Fruit fly (Drosophila melanogaster) whole organism, embryonic: ENCODE measurements around the gene ihog.

Source experiments
- Adf1 ChIP-seq: fragments of 200-800 bp; sonication (Bioruptor generic); IDR thresholded peaks from 2 replicates; pipeline ENCODE4 v1.3.6; 2022; ENCODE audit warnings: missing biosample characterization, missing genetic modification characterization
- Atf6 ChIP-seq: fragments of 200-800 bp; sonication (Bioruptor generic); IDR thresholded peaks from 2 replicates; pipeline ENCODE4 v1.3.6; 2022; ENCODE audit warnings: missing biosample characterization, missing genetic modification characterization
- BEAF-32 ChIP-seq: fragments of 200-800 bp; sonication (Bioruptor generic); optimal IDR thresholded peaks from 3 replicates; lab custom pipeline; 2017; ENCODE audit warnings: missing biosample characterization, missing genetic modification characterization, mild to moderate bottlenecking, moderate library complexity, missing genetic modification reagents
- CG10267 ChIP-seq: fragments of 200-800 bp; sonication (Bioruptor generic); optimal IDR thresholded peaks from 2 replicates; lab custom pipeline; 2018; ENCODE audit warnings: missing biosample characterization, mild to moderate bottlenecking, missing genetic modification characterization, moderate library complexity
- CG10979 ChIP-seq: fragments of 200-800 bp; sonication (Bioruptor generic); optimal IDR thresholded peaks from 2 replicates; lab custom pipeline; 2018; ENCODE audit warnings: missing biosample characterization, mild to moderate bottlenecking, missing genetic modification characterization, moderate library complexity
- CG11093 ChIP-seq: fragments of 200-800 bp; sonication (Bioruptor generic); IDR thresholded peaks from 3 replicates; pipeline ENCODE4 v1.3.6; 2022; ENCODE audit warnings: missing biosample characterization, missing genetic modification characterization
- CG1233 ChIP-seq: fragments of 200-800 bp; sonication (Bioruptor generic); optimal IDR thresholded peaks from 4 replicates; lab custom pipeline; 2018; ENCODE audit warnings: missing biosample characterization, mild to moderate bottlenecking, missing genetic modification characterization
- CG12942 ChIP-seq: fragments of 200-800 bp; sonication (Bioruptor generic); optimal IDR thresholded peaks from 3 replicates; lab custom pipeline; 2016; ENCODE audit warnings: missing biosample characterization, missing genetic modification characterization
- CG13123 ChIP-seq: fragments of 200-800 bp; sonication (Bioruptor generic); optimal IDR thresholded peaks from 2 replicates; lab custom pipeline; 2016; ENCODE audit warnings: missing biosample characterization, missing genetic modification characterization
- CG13287 ChIP-seq: fragments of 200-800 bp; sonication (Bioruptor generic); IDR thresholded peaks from 2 replicates; pipeline ENCODE4 v1.3.6; 2022; ENCODE audit warnings: missing biosample characterization, missing genetic modification characterization; ENCODE audit not compliant: partially characterized antibody
- CG14860 ChIP-seq: fragments of 200-800 bp; sonication (Bioruptor generic); IDR thresholded peaks from 3 replicates; pipeline ENCODE4 v1.3.6; 2022; ENCODE audit warnings: missing biosample characterization, missing genetic modification characterization; ENCODE audit not compliant: partially characterized antibody
- CG15269 ChIP-seq: fragments of 200-800 bp; sonication (Bioruptor generic); optimal IDR thresholded peaks from 2 replicates; lab custom pipeline; 2018; ENCODE audit warnings: missing biosample characterization, mild to moderate bottlenecking, missing genetic modification characterization, moderate library complexity
- CG16813 ChIP-seq: fragments of 200-800 bp; sonication (Bioruptor generic); IDR thresholded peaks from 3 replicates; pipeline ENCODE4 v1.3.6; 2022; ENCODE audit warnings: missing biosample characterization, missing genetic modification characterization; ENCODE audit not compliant: partially characterized antibody
- CG17361 ChIP-seq: fragments of 200-800 bp; sonication (Bioruptor generic); IDR thresholded peaks from 3 replicates; pipeline ENCODE4 v1.3.6; 2022; ENCODE audit warnings: missing biosample characterization, missing genetic modification characterization
- CG31224 ChIP-seq: fragments of 200-800 bp; sonication (Bioruptor generic); IDR thresholded peaks from 2 replicates; pipeline ENCODE4 v1.3.6; 2022; ENCODE audit warnings: missing biosample characterization, missing genetic modification characterization
- CG31441 ChIP-seq: fragments of 200-800 bp; sonication (Bioruptor generic); IDR thresholded peaks from 2 replicates; pipeline ENCODE4 v1.3.6; 2022; ENCODE audit warnings: missing biosample characterization, missing genetic modification characterization
- CG32767 ChIP-seq: fragments of 200-800 bp; sonication (Bioruptor generic); IDR thresholded peaks from 2 replicates; pipeline ENCODE4 v1.3.6; 2022; ENCODE audit warnings: missing biosample characterization, missing genetic modification characterization
- CG34422 ChIP-seq: fragments of 200-800 bp; sonication (Bioruptor generic); IDR thresholded peaks from 3 replicates; pipeline ENCODE4 v1.3.6; 2022; ENCODE audit warnings: missing biosample characterization, missing genetic modification characterization
- CG3995 ChIP-seq: fragments of 200-800 bp; sonication (Bioruptor generic); optimal IDR thresholded peaks from 3 replicates; lab custom pipeline; 2016; ENCODE audit warnings: missing biosample characterization, missing genetic modification characterization
- CG4707 ChIP-seq: fragments of 200-800 bp; sonication (Bioruptor generic); optimal IDR thresholded peaks from 2 replicates; lab custom pipeline; 2018; ENCODE audit warnings: missing biosample characterization, mild to moderate bottlenecking, missing genetic modification characterization, moderate library complexity
- CG4854 ChIP-seq: fragments of 200-800 bp; sonication (Bioruptor generic); optimal IDR thresholded peaks from 2 replicates; lab custom pipeline; 2016; ENCODE audit warnings: missing biosample characterization, missing genetic modification characterization, inconsistent platforms
- CG7271 ChIP-seq: fragments of 200-800 bp; sonication (Bioruptor generic); optimal IDR thresholded peaks from 2 replicates; lab custom pipeline; 2018; ENCODE audit warnings: missing biosample characterization, mild to moderate bottlenecking, missing genetic modification characterization, moderate library complexity
- CG7928 ChIP-seq: fragments of 200-800 bp; sonication (Bioruptor generic); optimal IDR thresholded peaks from 2 replicates; lab custom pipeline; 2017; ENCODE audit warnings: missing biosample characterization, mild to moderate bottlenecking, missing genetic modification characterization
- Dref ChIP-seq: fragments of 200-800 bp; sonication (Bioruptor generic); IDR thresholded peaks from 2 replicates; pipeline ENCODE4 v1.3.6; 2022; ENCODE audit warnings: missing biosample characterization, missing genetic modification characterization
- MESR4 ChIP-seq: fragments of 200-800 bp; sonication (Bioruptor generic); optimal IDR thresholded peaks from 2 replicates; lab custom pipeline; 2018; ENCODE audit warnings: missing biosample characterization, mild to moderate bottlenecking, missing genetic modification characterization, moderate library complexity
- Mad ChIP-seq: fragments of 200-800 bp; sonication (Bioruptor generic); optimal IDR thresholded peaks from 2 replicates; lab custom pipeline; 2016; ENCODE audit warnings: missing biosample characterization, missing genetic modification characterization
- Max ChIP-seq: fragments of 200-800 bp; sonication (Bioruptor generic); optimal IDR thresholded peaks from 2 replicates; lab custom pipeline; 2016; ENCODE audit warnings: missing biosample characterization, mild to moderate bottlenecking, missing genetic modification characterization
- Nf-YB ChIP-seq: fragments of 200-800 bp; sonication (Bioruptor generic); optimal IDR thresholded peaks from 3 replicates; lab custom pipeline; 2019; ENCODE audit warnings: missing biosample characterization, mild to moderate bottlenecking, missing genetic modification characterization, moderate library complexity
- Sry-β ChIP-seq: fragments of 200-800 bp; sonication (Bioruptor generic); optimal IDR thresholded peaks from 2 replicates; lab custom pipeline; 2018; ENCODE audit warnings: missing biosample characterization, mild to moderate bottlenecking, missing genetic modification characterization, moderate library complexity
- Xbp1 ChIP-seq: fragments of 200-800 bp; sonication (Bioruptor generic); optimal IDR thresholded peaks from 3 replicates; lab custom pipeline; 2016; ENCODE audit warnings: missing biosample characterization, mild to moderate bottlenecking, missing genetic modification characterization
- YL-1 ChIP-seq: fragments of 200-800 bp; sonication (Bioruptor generic); optimal IDR thresholded peaks from 3 replicates; lab custom pipeline; 2017; ENCODE audit warnings: missing biosample characterization, mild to moderate bottlenecking, missing genetic modification characterization
- ase ChIP-seq: fragments of 200-800 bp; sonication (Bioruptor generic); IDR thresholded peaks from 3 replicates; pipeline ENCODE4 v1.3.6; 2022; ENCODE audit warnings: missing biosample characterization, missing genetic modification characterization
- bbx ChIP-seq: fragments of 200-800 bp; sonication (Bioruptor generic); IDR thresholded peaks from 2 replicates; pipeline ENCODE4 v1.3.6; 2022; ENCODE audit warnings: missing biosample characterization, missing genetic modification characterization; ENCODE audit not compliant: partially characterized antibody
- bigmax ChIP-seq: fragments of 200-800 bp; sonication (Bioruptor generic); optimal IDR thresholded peaks from 2 replicates; lab custom pipeline; 2018; ENCODE audit warnings: missing biosample characterization, mild to moderate bottlenecking, missing genetic modification characterization
- chn ChIP-seq: fragments of 200-800 bp; sonication (Bioruptor generic); optimal IDR thresholded peaks from 2 replicates; lab custom pipeline; 2016; ENCODE audit warnings: missing biosample characterization, missing genetic modification characterization
- disco-r ChIP-seq: fragments of 200-800 bp; sonication (Bioruptor generic); optimal IDR thresholded peaks from 2 replicates; lab custom pipeline; 2016; ENCODE audit warnings: missing biosample characterization, missing genetic modification characterization
- dmrt11E ChIP-seq: fragments of 200-800 bp; sonication (Bioruptor generic); optimal IDR thresholded peaks from 3 replicates; lab custom pipeline; 2018; ENCODE audit warnings: missing biosample characterization, mild to moderate bottlenecking, missing genetic modification characterization, moderate library complexity
- dmrt99B ChIP-seq: fragments of 200-800 bp; sonication (Bioruptor generic); optimal IDR thresholded peaks from 2 replicates; lab custom pipeline; 2018; ENCODE audit warnings: missing biosample characterization, mild to moderate bottlenecking, missing genetic modification characterization, moderate library complexity
- gcm ChIP-seq: fragments of 200-800 bp; sonication (Bioruptor generic); optimal IDR thresholded peaks from 2 replicates; lab custom pipeline; 2019; ENCODE audit warnings: missing biosample characterization, mild to moderate bottlenecking, missing genetic modification characterization, moderate library complexity
- inv ChIP-seq: fragments of 200-800 bp; sonication (Bioruptor generic); IDR thresholded peaks from 2 replicates; pipeline ENCODE4 v1.3.6; 2022; ENCODE audit warnings: missing biosample characterization, missing genetic modification characterization; ENCODE audit not compliant: partially characterized antibody
- kah ChIP-seq: fragments of 200-800 bp; sonication (Bioruptor generic); optimal IDR thresholded peaks from 2 replicates; lab custom pipeline; 2018; ENCODE audit warnings: missing biosample characterization, mild to moderate bottlenecking, missing genetic modification characterization
- odd ChIP-seq: fragments of 200-800 bp; sonication (Bioruptor generic); optimal IDR thresholded peaks from 2 replicates; lab custom pipeline; 2017; ENCODE audit warnings: missing biosample characterization, mild to moderate bottlenecking, missing genetic modification characterization
- pfk ChIP-seq: fragments of 200-800 bp; sonication (Bioruptor generic); optimal IDR thresholded peaks from 2 replicates; lab custom pipeline; 2018; ENCODE audit warnings: missing biosample characterization, mild to moderate bottlenecking, missing genetic modification characterization, moderate library complexity
- prd ChIP-seq, 3 experiments: fragments of >200 bp in 2 of 3; fragments of 200-800 bp in 1 of 3; sonication (Bioruptor generic) in 1 of 3; optimal IDR thresholded peaks in 2 of 3; IDR thresholded peaks in 1 of 3; 2 replicates in 2 of 3; 3 replicates in 1 of 3; pipeline versions ENCODE4 v1.3.6 to Lab custom; 2017 to 2022; ENCODE audit warnings: missing biosample characterization in 1 of 3, missing genetic modification characterization in 1 of 3
- sim ChIP-seq: fragments of 200-800 bp; sonication (Bioruptor generic); IDR thresholded peaks from 2 replicates; pipeline ENCODE4 v1.3.6; 2022; ENCODE audit warnings: missing biosample characterization, missing genetic modification characterization
- stwl ChIP-seq: fragments of 200-800 bp; sonication (Bioruptor generic); optimal IDR thresholded peaks from 3 replicates; lab custom pipeline; 2018; ENCODE audit warnings: missing biosample characterization, mild to moderate bottlenecking, missing genetic modification characterization, moderate library complexity
- tap ChIP-seq: fragments of 200-800 bp; optimal IDR thresholded peaks from 3 replicates; lab custom pipeline; 2019; ENCODE audit warnings: missing biosample characterization, mild to moderate bottlenecking, missing genetic modification characterization, moderate library complexity
- trem ChIP-seq: fragments of 200-800 bp; optimal IDR thresholded peaks from 3 replicates; lab custom pipeline; 2019; ENCODE audit warnings: missing biosample characterization, mild to moderate bottlenecking, missing genetic modification characterization, moderate library complexity
- zf30C ChIP-seq: fragments of 200-800 bp; sonication (Bioruptor generic); optimal IDR thresholded peaks from 3 replicates; lab custom pipeline; 2018; ENCODE audit warnings: missing biosample characterization, mild to moderate bottlenecking, missing genetic modification characterization

ihog gene

DNA sequence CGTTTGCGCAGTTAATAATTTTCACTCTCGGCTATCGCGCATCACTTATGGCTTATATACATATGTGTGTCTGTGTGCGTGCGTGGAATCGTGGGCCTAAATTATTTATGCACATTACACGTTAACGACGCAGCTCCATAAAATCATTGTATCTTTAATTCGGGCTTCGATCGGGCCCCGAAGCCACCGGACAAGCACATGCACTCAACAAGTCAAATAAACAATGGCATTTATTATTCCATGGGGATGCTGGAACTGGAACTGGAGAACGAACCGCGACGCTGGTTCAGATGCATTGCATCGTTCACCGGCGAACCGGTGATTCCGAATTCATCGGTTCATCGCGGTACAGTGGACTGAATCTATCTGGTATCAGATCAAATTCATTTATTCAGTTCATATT is at the start of gene ihog (continued):
- TF ChIP-seq gcm (peak; percentile 15), CG13123 (no peak), MESR4 (GFP tag; lab: Kevin White, UChicago) (peak; percentile 78), disco-r (GFP tag; lab: Kevin White, UChicago) (no peak), CG12942 (GFP tag; lab: Kevin White, UChicago) (no peak), CG32767 (GFP tag; lab: Robert Waterston, UW) (no peak), CG31441 (GFP tag; lab: Robert Waterston, UW) (peak; percentile 41; the same call in 1 of the 2 replicates), CG3995 (GFP tag; lab: Kevin White, UChicago) (no peak), dmrt99B (tag; lab: Kevin White, UChicago) (no peak), trem (tag; lab: Kevin White, UChicago) (peak; percentile 32), CG1233 (GFP tag; lab: Kevin White, UChicago) (no peak), CG34422 (GFP tag; lab: Robert Waterston, UW) (peak; percentile 35; the same call in 1 of the 3 replicates), zf30C (GFP tag; lab: Kevin White, UChicago) (no peak), CG17361 (GFP tag; lab: Robert Waterston, UW) (0 out of 3 replicates have a peak, but pooled peaks have one; percentile 27), Sry-β (GFP tag; lab: Kevin White, UChicago) (peak; percentile 72), CG31224 (GFP tag; lab: Robert Waterston, UW) (no peak), stwl (tag; lab: Kevin White, UChicago) (peak; percentile 21), CG15269 (tag; lab: Kevin White, UChicago) (no peak), odd (GFP tag; lab: Kevin White, UChicago) (no peak), bbx (GFP tag; lab: Robert Waterston, UW) (peak; percentile 72), CG16813 (GFP tag; lab: Robert Waterston, UW) (peak; percentile 24; the same call in 1 of the 3 replicates), CG7271 (tag; lab: Kevin White, UChicago) (no peak), Max (no peak), CG10267 (peak; percentile 28), tap (tag; lab: Kevin White, UChicago) (peak; percentile 46), CG4854 (GFP tag; lab: Kevin White, UChicago) (no peak), prd (optimal IDR thresholded peaks at IDR 0.05; lab: Kevin White, UChicago) (no peak), prd (GFP tag; IDR thresholded peaks at IDR 0.05; lab: Robert Waterston, UW) (no peak), bigmax (GFP tag; lab: Kevin White, UChicago) (no peak), kah (GFP tag; lab: Kevin White, UChicago) (peak; percentile 1), Adf1 (peak; percentile 52; the same call in 1 of the 2 replicates), CG7928 (GFP tag; lab: Kevin White, UChicago) (no peak), CG13287 (GFP tag; lab: Robert Waterston, UW) (peak; percentile 70), pfk (GFP tag; lab: Kevin White, UChicago) (peak; percentile 81), CG14860 (peak; percentile 66), Nf-YB (GFP tag; lab: Kevin White, UChicago) (no peak), inv (peak; percentile 39; the same call in 1 of the 2 replicates), dmrt11E (tag; lab: Kevin White, UChicago) (no peak), CG11093 (GFP tag; lab: Robert Waterston, UW) (no peak), sim (GFP tag; lab: Robert Waterston, UW) (no peak), CG4707 (GFP tag; lab: Kevin White, UChicago) (peak; percentile 87), ase (GFP tag; lab: Robert Waterston, UW) (no peak), chn (no peak), Dref (peak; percentile 7; the same call in 1 of the 2 replicates), Mad (GFP tag; lab: Kevin White, UChicago) (no peak), CG10979 (peak; percentile 14), Xbp1 (GFP tag; lab: Kevin White, UChicago) (no peak), Atf6 (GFP tag; lab: Robert Waterston, UW) (no peak), BEAF-32 (peak; percentile 48), YL-1 (peak; percentile 60)
